Fruit fly (Drosophila melanogaster) whole organism, embryonic: ENCODE results near the gene GC2.
A peak's percentile ranks its signal among the peaks of the same experiment; 100 is the strongest.

Source experiments
- Antp ChIP-seq: fragments of 200-800 bp; sonication (Bioruptor generic); optimal IDR thresholded peaks from 3 replicates; lab custom pipeline; 2016; ENCODE audit warnings: missing biosample characterization, missing genetic modification characterization
- BtbVII ChIP-seq: fragments of 200-800 bp; sonication (Bioruptor generic); optimal IDR thresholded peaks from 3 replicates; lab custom pipeline; 2017; ENCODE audit warnings: missing biosample characterization, mild to moderate bottlenecking, missing genetic modification characterization
- CG10274 ChIP-seq: fragments of 200-800 bp; sonication (Bioruptor generic); optimal IDR thresholded peaks from 3 replicates; lab custom pipeline; 2017; ENCODE audit warnings: missing biosample characterization, mild to moderate bottlenecking, missing genetic modification characterization
- CG10565 ChIP-seq: fragments of 200-800 bp; sonication (Bioruptor generic); optimal IDR thresholded peaks from 3 replicates; lab custom pipeline; 2016; ENCODE audit warnings: missing biosample characterization, mild to moderate bottlenecking, missing genetic modification characterization
- CG10654 ChIP-seq: fragments of 200-800 bp; sonication (Bioruptor generic); optimal IDR thresholded peaks from 2 replicates; lab custom pipeline; 2016; ENCODE audit warnings: missing biosample characterization, missing genetic modification characterization
- CG11504 ChIP-seq: fragments of 200-800 bp; sonication (Bioruptor generic); optimal IDR thresholded peaks from 3 replicates; lab custom pipeline; 2019; ENCODE audit warnings: missing biosample characterization, mild to moderate bottlenecking, missing genetic modification characterization, moderate library complexity
- CG11560 ChIP-seq: fragments of 200-800 bp; sonication (Bioruptor generic); IDR thresholded peaks from 3 replicates; pipeline ENCODE4 v1.3.6; 2022; ENCODE audit warnings: missing biosample characterization, missing genetic modification characterization
- CG14441 ChIP-seq: fragments of 200-800 bp; sonication (Bioruptor generic); IDR thresholded peaks from 2 replicates; pipeline ENCODE4 v1.3.6; 2022; ENCODE audit warnings: missing biosample characterization, missing genetic modification characterization
- CG16813 ChIP-seq: fragments of 200-800 bp; sonication (Bioruptor generic); IDR thresholded peaks from 3 replicates; pipeline ENCODE4 v1.3.6; 2022; ENCODE audit warnings: missing biosample characterization, missing genetic modification characterization; ENCODE audit not compliant: partially characterized antibody
- CG18262 ChIP-seq: fragments of 200-800 bp; optimal IDR thresholded peaks from 3 replicates; lab custom pipeline; 2019; ENCODE audit warnings: missing biosample characterization, mild to moderate bottlenecking, missing genetic modification characterization, moderate library complexity
- CG2129 ChIP-seq: fragments of 200-800 bp; sonication (Bioruptor generic); IDR thresholded peaks from 2 replicates; pipeline ENCODE4 v1.3.6; 2022; ENCODE audit warnings: missing biosample characterization, missing genetic modification characterization; ENCODE audit not compliant: partially characterized antibody
- CG31441 ChIP-seq: fragments of 200-800 bp; sonication (Bioruptor generic); IDR thresholded peaks from 2 replicates; pipeline ENCODE4 v1.3.6; 2022; ENCODE audit warnings: missing biosample characterization, missing genetic modification characterization
- CG3407 ChIP-seq: fragments of 200-800 bp; sonication (Bioruptor generic); optimal IDR thresholded peaks from 2 replicates; lab custom pipeline; 2018; ENCODE audit warnings: missing biosample characterization, mild to moderate bottlenecking, missing genetic modification characterization
- CG3838 ChIP-seq: fragments of 200-800 bp; sonication (Bioruptor generic); optimal IDR thresholded peaks from 3 replicates; lab custom pipeline; 2016; ENCODE audit warnings: missing biosample characterization, missing genetic modification characterization
- CG6175 ChIP-seq: fragments of 200-800 bp; sonication (Bioruptor generic); IDR thresholded peaks from 3 replicates; pipeline ENCODE4 v1.3.6; 2022; ENCODE audit warnings: missing biosample characterization, missing genetic modification characterization
- CG6765 ChIP-seq: fragments of 200-800 bp; sonication (Bioruptor generic); optimal IDR thresholded peaks from 3 replicates; lab custom pipeline; 2017; ENCODE audit warnings: missing biosample characterization, mild to moderate bottlenecking, missing genetic modification characterization
- CG8089 ChIP-seq: fragments of 200-800 bp; sonication (Bioruptor generic); optimal IDR thresholded peaks from 3 replicates; lab custom pipeline; 2016; ENCODE audit warnings: missing biosample characterization, missing genetic modification characterization
- CG8388 ChIP-seq: fragments of 200-800 bp; sonication (Bioruptor generic); optimal IDR thresholded peaks from 2 replicates; lab custom pipeline; 2019; ENCODE audit warnings: missing biosample characterization, mild to moderate bottlenecking, missing genetic modification characterization, moderate library complexity
- CG8765 ChIP-seq: fragments of 200-800 bp; sonication (Bioruptor generic); IDR thresholded peaks from 2 replicates; pipeline ENCODE4 v1.3.6; 2022; ENCODE audit warnings: missing biosample characterization, missing genetic modification characterization
- CG8924 ChIP-seq: fragments of 200-800 bp; optimal IDR thresholded peaks from 3 replicates; lab custom pipeline; 2019; ENCODE audit warnings: missing biosample characterization, mild to moderate bottlenecking, missing genetic modification characterization, moderate library complexity
- ERR ChIP-seq: fragments of 200-800 bp; sonication (Bioruptor generic); optimal IDR thresholded peaks from 2 replicates; lab custom pipeline; 2016; ENCODE audit warnings: missing biosample characterization, missing genetic modification characterization
- MESR4 ChIP-seq: fragments of 200-800 bp; sonication (Bioruptor generic); optimal IDR thresholded peaks from 2 replicates; lab custom pipeline; 2018; ENCODE audit warnings: missing biosample characterization, mild to moderate bottlenecking, missing genetic modification characterization, moderate library complexity
- Meics ChIP-seq: fragments of 200-800 bp; sonication (Bioruptor generic); optimal IDR thresholded peaks from 2 replicates; lab custom pipeline; 2017; ENCODE audit warnings: missing biosample characterization, mild to moderate bottlenecking, missing genetic modification characterization
- Mes4 ChIP-seq: fragments of 200-800 bp; sonication (Bioruptor generic); optimal IDR thresholded peaks from 2 replicates; lab custom pipeline; 2016; ENCODE audit warnings: missing biosample characterization, missing genetic modification characterization
- NK7.1 ChIP-seq: fragments of 200-800 bp; sonication (Bioruptor generic); optimal IDR thresholded peaks from 3 replicates; lab custom pipeline; 2016; ENCODE audit warnings: missing biosample characterization, missing genetic modification characterization
- Nf-YB ChIP-seq: fragments of 200-800 bp; sonication (Bioruptor generic); optimal IDR thresholded peaks from 3 replicates; lab custom pipeline; 2019; ENCODE audit warnings: missing biosample characterization, mild to moderate bottlenecking, missing genetic modification characterization, moderate library complexity
- Poxn ChIP-seq: fragments of 200-800 bp; sonication (Bioruptor generic); IDR thresholded peaks from 2 replicates; pipeline ENCODE4 v1.3.6; 2022; ENCODE audit warnings: missing biosample characterization, missing genetic modification characterization
- Taf1 ChIP-seq: fragments of 200-800 bp; sonication (Bioruptor generic); IDR thresholded peaks from 2 replicates; pipeline ENCODE4 v1.3.6; 2022; ENCODE audit warnings: missing biosample characterization, missing genetic modification characterization
- bowl ChIP-seq: fragments of 200-800 bp; sonication (Bioruptor generic); IDR thresholded peaks from 2 replicates; pipeline ENCODE4 v1.3.6; 2022; ENCODE audit warnings: missing biosample characterization, missing genetic modification characterization
- crp ChIP-seq, 2 experiments: fragments of 200-800 bp; sonication (Bioruptor generic); optimal IDR thresholded peaks; 2 replicates in 1 of 2; 3 replicates in 1 of 2; lab custom pipeline; 2017; ENCODE audit warnings: missing biosample characterization in 2 of 2, missing genetic modification characterization in 2 of 2, mild to moderate bottlenecking in 1 of 2, moderate library complexity in 1 of 2
- dimm ChIP-seq: fragments of 200-800 bp; sonication (Bioruptor generic); IDR thresholded peaks from 2 replicates; pipeline ENCODE4 v1.3.6; 2022; ENCODE audit warnings: missing biosample characterization, missing genetic modification characterization
- esg ChIP-seq: fragments of 200-800 bp; sonication (Bioruptor generic); conservative IDR thresholded peaks from 2 replicates; pipeline ENCODE4 v1.3.6; 2022; ENCODE audit warnings: missing biosample characterization, missing genetic modification characterization
- fd64A ChIP-seq: fragments of 200-800 bp; sonication (Bioruptor generic); optimal IDR thresholded peaks from 3 replicates; lab custom pipeline; 2018; ENCODE audit warnings: missing biosample characterization, mild to moderate bottlenecking, missing genetic modification characterization
- ham ChIP-seq: fragments of 200-800 bp; sonication (Bioruptor generic); IDR thresholded peaks from 2 replicates; pipeline ENCODE4 v1.3.6; 2022; ENCODE audit warnings: missing biosample characterization, missing genetic modification characterization
- lab ChIP-seq: fragments of 200-800 bp; sonication (Bioruptor generic); optimal IDR thresholded peaks from 3 replicates; lab custom pipeline; 2017; ENCODE audit warnings: missing biosample characterization, missing genetic modification characterization, mild to moderate bottlenecking, moderate library complexity, missing genetic modification reagents
- lov ChIP-seq, 2 experiments: fragments of 200-800 bp in 1 of 2; fragments of >200 bp in 1 of 2; sonication (Bioruptor generic) in 1 of 2; IDR thresholded peaks in 1 of 2; optimal IDR thresholded peaks in 1 of 2; 2 replicates in 1 of 2; 3 replicates in 1 of 2; pipeline versions ENCODE4 v1.3.6 to Lab custom; 2017 to 2022; ENCODE audit warnings: missing biosample characterization in 1 of 2, missing genetic modification characterization in 1 of 2
- maf-S ChIP-seq: fragments of 200-800 bp; sonication (Bioruptor generic); optimal IDR thresholded peaks from 2 replicates; lab custom pipeline; 2016; ENCODE audit warnings: missing biosample characterization, missing genetic modification characterization
- nerfin-1 ChIP-seq: fragments of 200-800 bp; sonication (Bioruptor generic); optimal IDR thresholded peaks from 3 replicates; lab custom pipeline; 2019; ENCODE audit warnings: missing biosample characterization, mild to moderate bottlenecking, missing genetic modification characterization, moderate library complexity
- pb ChIP-seq: fragments of 200-800 bp; sonication (Bioruptor generic); optimal IDR thresholded peaks from 3 replicates; lab custom pipeline; 2016; ENCODE audit warnings: missing biosample characterization, missing genetic modification characterization
- pnt ChIP-seq: fragments of 200-800 bp; sonication (Bioruptor generic); optimal IDR thresholded peaks from 3 replicates; lab custom pipeline; 2016; ENCODE audit warnings: missing biosample characterization, missing genetic modification characterization
- row ChIP-seq: fragments of 200-800 bp; sonication (Bioruptor generic); IDR thresholded peaks from 3 replicates; pipeline ENCODE4 v1.3.6; 2022; ENCODE audit warnings: missing biosample characterization, missing genetic modification characterization
- run ChIP-seq: fragments of 200-800 bp; sonication (Bioruptor generic); optimal IDR thresholded peaks from 3 replicates; lab custom pipeline; 2018; ENCODE audit warnings: missing biosample characterization, mild to moderate bottlenecking, missing genetic modification characterization
- shn ChIP-seq: fragments of 200-800 bp; sonication (Bioruptor generic); optimal IDR thresholded peaks from 3 replicates; lab custom pipeline; 2016; ENCODE audit warnings: missing biosample characterization, missing genetic modification characterization
- sisA ChIP-seq: fragments of 200-800 bp; sonication (Bioruptor generic); IDR thresholded peaks from 2 replicates; pipeline ENCODE4 v1.3.6; 2022; ENCODE audit warnings: missing biosample characterization, missing genetic modification characterization
- slou ChIP-seq: fragments of 200-800 bp; sonication (Bioruptor generic); optimal IDR thresholded peaks from 3 replicates; lab custom pipeline; 2016; ENCODE audit warnings: missing biosample characterization, missing genetic modification characterization
- sr ChIP-seq: fragments of 200-800 bp; sonication (Bioruptor generic); IDR thresholded peaks from 3 replicates; pipeline ENCODE4 v1.3.6; 2022; ENCODE audit warnings: missing biosample characterization, missing genetic modification characterization
- tll ChIP-seq, 2 experiments: fragments of 200-800 bp in 1 of 2; fragments of >200 bp in 1 of 2; sonication (Bioruptor generic) in 1 of 2; optimal IDR thresholded peaks; 2 replicates each; lab custom pipeline; 2017 to 2019; ENCODE audit warnings: missing biosample characterization in 2 of 2, missing genetic modification characterization in 2 of 2, mild to moderate bottlenecking in 1 of 2, moderate library complexity in 1 of 2
- toy ChIP-seq: fragments of 200-800 bp; sonication (Bioruptor generic); IDR thresholded peaks from 2 replicates; pipeline ENCODE4 v1.3.6; 2022; ENCODE audit warnings: missing biosample characterization, missing genetic modification characterization
- ttk ChIP-seq: fragments of 200-800 bp; sonication (Bioruptor generic); IDR thresholded peaks from 2 replicates; pipeline ENCODE4 v2.1.2; 2022; ENCODE audit warnings: missing biosample characterization, missing genetic modification characterization
- vvl ChIP-seq: fragments of 200-800 bp; sonication (Bioruptor generic); IDR thresholded peaks from 2 replicates; pipeline ENCODE4 v1.3.6; 2022; ENCODE audit warnings: missing biosample characterization, missing genetic modification characterization
- zfh1 ChIP-seq: fragments of 200-800 bp; sonication (Bioruptor generic); IDR thresholded peaks from 3 replicates; pipeline ENCODE4 v1.3.6; 2022; ENCODE audit warnings: missing biosample characterization, missing genetic modification characterization

GC2 gene

DNA sequence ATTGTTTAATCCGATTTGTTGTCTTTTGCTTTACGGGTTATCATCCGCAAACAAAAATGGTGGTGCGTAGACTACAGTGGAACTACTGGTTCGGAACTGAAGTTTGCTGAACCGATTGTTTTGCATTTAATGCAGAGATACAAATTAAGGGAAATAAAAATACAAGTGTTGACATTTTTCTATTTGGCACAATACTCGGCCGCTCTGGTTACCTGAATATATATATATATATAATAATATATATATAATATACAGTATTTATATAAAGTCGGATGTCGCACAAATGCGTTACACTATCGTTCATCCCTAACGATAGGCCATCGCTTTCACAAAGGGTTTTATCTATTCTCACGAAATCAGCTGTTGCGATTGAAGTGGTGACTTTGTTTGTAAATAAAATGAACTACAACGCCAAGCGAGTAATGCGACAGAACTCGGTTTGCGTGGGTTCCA, 45.4 kb downstream of the GC2 start, which contains the start of the genes DCAF12 and Spt3 (continued):
- TF ChIP-seq CG8089 (GFP tag; lab: Kevin White, UChicago) (no peak), CG3407 (no peak), nerfin-1 (tag; lab: Kevin White, UChicago) (peak; percentile 54), bowl (GFP tag; lab: Robert Waterston, UW) (no peak), slou (peak; percentile 7), Antp (GFP tag; lab: Kevin White, UChicago) (no peak), pnt (no peak), ERR (GFP tag; lab: Kevin White, UChicago) (peak; percentile 66), zfh1 (peak; percentile 62; the same call in 1 of the 3 replicates), sisA (GFP tag; lab: Robert Waterston, UW) (peak; percentile 58), sr (GFP tag; lab: Robert Waterston, UW) (no peak), Meics (GFP tag; lab: Kevin White, UChicago) (no peak), CG11560 (no peak), Taf1 (GFP tag; lab: Robert Waterston, UW) (no peak), CG10274 (GFP tag; lab: Kevin White, UChicago) (no peak), Mes4 (GFP tag; lab: Kevin White, UChicago) (no peak), dimm (GFP tag; lab: Robert Waterston, UW) (no peak), Poxn (GFP tag; lab: Robert Waterston, UW) (no peak), lov (optimal IDR thresholded peaks at IDR 0.05; lab: Kevin White, UChicago) (no peak), lov (GFP tag; IDR thresholded peaks at IDR 0.05; lab: Robert Waterston, UW) (no peak), pb (GFP tag; lab: Kevin White, UChicago) (no peak), toy (GFP tag; lab: Robert Waterston, UW) (no peak), CG11504 (tag; lab: Kevin White, UChicago) (peak; percentile 71), ham (GFP tag; lab: Robert Waterston, UW) (no peak), CG31441 (GFP tag; lab: Robert Waterston, UW) (peak; percentile 74; the same call in 1 of the 2 replicates), CG2129 (GFP tag; lab: Robert Waterston, UW) (peak; percentile 94), maf-S (GFP tag; lab: Kevin White, UChicago) (no peak), esg (no peak), CG3838 (GFP tag; lab: Kevin White, UChicago) (no peak), CG8765 (0 out of 2 replicates have a peak, but pooled peaks have one; percentile 12), CG8924 (tag; lab: Kevin White, UChicago) (peak; percentile 77), CG6175 (no peak), ttk (GFP tag; lab: Robert Waterston, UW) (no peak), BtbVII (GFP tag; lab: Kevin White, UChicago) (no peak), vvl (no peak; the same call in 1 of the 2 replicates), tll (GFP tag; optimal IDR thresholded peaks at IDR 0.05; lab: Kevin White, UChicago) (peak in 1 of 2 experiments; percentile 59), CG18262 (tag; lab: Kevin White, UChicago) (no peak), fd64A (GFP tag; lab: Kevin White, UChicago) (no peak), CG8388 (GFP tag; lab: Kevin White, UChicago) (peak; percentile 38), CG14441 (GFP tag; lab: Robert Waterston, UW) (peak; percentile 37; the same call in 1 of the 2 replicates), row (GFP tag; lab: Robert Waterston, UW) (peak; percentile 97), CG6765 (GFP tag; lab: Kevin White, UChicago) (no peak), CG10654 (GFP tag; lab: Kevin White, UChicago) (peak; percentile 40), CG10565 (GFP tag; lab: Kevin White, UChicago) (no peak), CG16813 (GFP tag; lab: Robert Waterston, UW) (peak; percentile 96), shn (GFP tag; lab: Kevin White, UChicago) (no peak), Nf-YB (GFP tag; lab: Kevin White, UChicago) (peak; percentile 11), MESR4 (GFP tag; lab: Kevin White, UChicago) (no peak), run (tag; lab: Kevin White, UChicago) (no peak), lab (GFP tag; lab: Kevin White, UChicago) (peak; percentile 63), NK7.1 (GFP tag; lab: Kevin White, UChicago) (peak; percentile 30), crp (GFP tag; optimal IDR thresholded peaks at IDR 0.05; lab: Kevin White, UChicago) (peak in 1 of 2 experiments; percentile 89)
